Fruit fly (Drosophila melanogaster) whole organism, embryonic: Measurements from ENCODE around the gene drn.

ENCODE experiments used
- Asciz ChIP-seq: fragments of 200-800 bp; sonication (Bioruptor generic); optimal IDR thresholded peaks from 2 replicates; lab custom pipeline; 2017; ENCODE audit warnings: missing biosample characterization, mild to moderate bottlenecking, missing genetic modification characterization, missing genetic modification reagents
- Atf6 ChIP-seq: fragments of 200-800 bp; sonication (Bioruptor generic); IDR thresholded peaks from 2 replicates; pipeline ENCODE4 v1.3.6; 2022; ENCODE audit warnings: missing biosample characterization, missing genetic modification characterization
- B-H2 ChIP-seq: fragments of 200-800 bp; sonication (Bioruptor generic); optimal IDR thresholded peaks from 2 replicates; lab custom pipeline; 2018; ENCODE audit warnings: missing biosample characterization, mild to moderate bottlenecking, missing genetic modification characterization
- CG10209 ChIP-seq: fragments of 200-800 bp; sonication (Bioruptor generic); optimal IDR thresholded peaks from 3 replicates; lab custom pipeline; 2017; ENCODE audit warnings: missing biosample characterization, mild to moderate bottlenecking, missing genetic modification characterization, missing genetic modification reagents
- CG10267 ChIP-seq: fragments of 200-800 bp; sonication (Bioruptor generic); optimal IDR thresholded peaks from 2 replicates; lab custom pipeline; 2018; ENCODE audit warnings: missing biosample characterization, mild to moderate bottlenecking, missing genetic modification characterization, moderate library complexity
- CG11085 ChIP-seq: fragments of 200-800 bp; sonication (Bioruptor generic); IDR thresholded peaks from 2 replicates; pipeline ENCODE4 v1.3.6; 2022; ENCODE audit warnings: missing biosample characterization, missing genetic modification characterization
- CG12104 ChIP-seq: fragments of 200-800 bp; sonication (Bioruptor generic); optimal IDR thresholded peaks from 3 replicates; lab custom pipeline; 2016; ENCODE audit warnings: missing biosample characterization, missing genetic modification characterization
- CG12659 ChIP-seq: fragments of 200-800 bp; sonication (Bioruptor generic); optimal IDR thresholded peaks from 3 replicates; lab custom pipeline; 2017; ENCODE audit warnings: mild to moderate bottlenecking, missing biosample characterization, missing genetic modification reagents, missing genetic modification characterization
- CG13775 ChIP-seq: fragments of 200-800 bp; sonication (Bioruptor generic); optimal IDR thresholded peaks from 3 replicates; lab custom pipeline; 2017; ENCODE audit warnings: missing biosample characterization, mild to moderate bottlenecking, missing genetic modification characterization
- CG15514 ChIP-seq: fragments of 200-800 bp; sonication (Bioruptor generic); optimal IDR thresholded peaks from 3 replicates; lab custom pipeline; 2017; ENCODE audit warnings: missing biosample characterization, missing genetic modification characterization, mild to moderate bottlenecking, moderate library complexity, missing genetic modification reagents
- CG16815 ChIP-seq: fragments of 200-800 bp; sonication (Bioruptor generic); optimal IDR thresholded peaks from 3 replicates; lab custom pipeline; 2017; ENCODE audit warnings: missing biosample characterization, mild to moderate bottlenecking, missing genetic modification characterization
- CG16863 ChIP-seq: fragments of 200-800 bp; sonication (Bioruptor generic); optimal IDR thresholded peaks from 3 replicates; lab custom pipeline; 2016; ENCODE audit warnings: missing biosample characterization, missing genetic modification characterization
- CG17802 ChIP-seq: fragments of 200-800 bp; sonication (Bioruptor generic); optimal IDR thresholded peaks from 2 replicates; lab custom pipeline; 2018; ENCODE audit warnings: missing biosample characterization, mild to moderate bottlenecking, missing genetic modification characterization, moderate library complexity
- CG18262 ChIP-seq: fragments of 200-800 bp; optimal IDR thresholded peaks from 3 replicates; lab custom pipeline; 2019; ENCODE audit warnings: missing biosample characterization, mild to moderate bottlenecking, missing genetic modification characterization, moderate library complexity
- CG18599 ChIP-seq: fragments of 200-800 bp; sonication (Bioruptor generic); optimal IDR thresholded peaks from 3 replicates; lab custom pipeline; 2017; ENCODE audit warnings: missing biosample characterization, missing genetic modification characterization, mild to moderate bottlenecking, moderate library complexity, missing genetic modification reagents
- CG32532 ChIP-seq: fragments of 200-800 bp; sonication (Bioruptor generic); IDR thresholded peaks from 2 replicates; pipeline ENCODE4 v1.3.6; 2022; ENCODE audit warnings: missing biosample characterization, missing genetic modification characterization
- CG4328 ChIP-seq: fragments of 200-800 bp; sonication (Bioruptor generic); optimal IDR thresholded peaks from 3 replicates; lab custom pipeline; 2017; ENCODE audit warnings: missing biosample characterization, missing genetic modification reagents, missing genetic modification characterization
- CG4424 ChIP-seq: fragments of 200-800 bp; sonication (Bioruptor generic); optimal IDR thresholded peaks from 3 replicates; lab custom pipeline; 2016; ENCODE audit warnings: missing biosample characterization, missing genetic modification characterization
- CG5245 ChIP-seq: fragments of 200-800 bp; sonication (Bioruptor generic); optimal IDR thresholded peaks from 3 replicates; lab custom pipeline; 2016; ENCODE audit warnings: missing biosample characterization, missing genetic modification characterization
- CG8281 ChIP-seq: fragments of 200-800 bp; sonication (Bioruptor generic); optimal IDR thresholded peaks from 2 replicates; lab custom pipeline; 2018; ENCODE audit warnings: missing biosample characterization, mild to moderate bottlenecking, missing genetic modification characterization, moderate library complexity
- CG8944 ChIP-seq: fragments of 200-800 bp; sonication (Bioruptor generic); optimal IDR thresholded peaks from 3 replicates; lab custom pipeline; 2016; ENCODE audit warnings: missing biosample characterization, missing genetic modification characterization
- Gug ChIP-seq: fragments of 200-800 bp; sonication (Bioruptor generic); IDR thresholded peaks from 4 replicates; pipeline ENCODE4 v1.3.6; 2022; ENCODE audit warnings: missing biosample characterization, missing genetic modification characterization
- HLH3B ChIP-seq: fragments of 200-800 bp; sonication (Bioruptor generic); IDR thresholded peaks from 2 replicates; pipeline ENCODE4 v1.3.6; 2022; ENCODE audit warnings: missing biosample characterization, missing genetic modification characterization
- HmgZ ChIP-seq: fragments of 200-800 bp; sonication (Bioruptor generic); optimal IDR thresholded peaks from 2 replicates; lab custom pipeline; 2018; ENCODE audit warnings: missing biosample characterization, mild to moderate bottlenecking, missing genetic modification characterization
- Hmr ChIP-seq: fragments of 200-800 bp; sonication (Bioruptor generic); optimal IDR thresholded peaks from 3 replicates; lab custom pipeline; 2017; ENCODE audit warnings: mild to moderate bottlenecking, missing biosample characterization, missing genetic modification reagents, missing genetic modification characterization
- Kr ChIP-seq: fragments of 200-800 bp; sonication (Bioruptor generic); optimal IDR thresholded peaks from 2 replicates; lab custom pipeline; 2017; ENCODE audit warnings: missing biosample characterization, mild to moderate bottlenecking, missing genetic modification characterization
- NC2β ChIP-seq: fragments of 200-800 bp; sonication (Bioruptor generic); optimal IDR thresholded peaks from 2 replicates; lab custom pipeline; 2016; ENCODE audit warnings: missing biosample characterization, missing genetic modification characterization
- NfI ChIP-seq: fragments of 200-800 bp; sonication (Bioruptor generic); optimal IDR thresholded peaks from 3 replicates; lab custom pipeline; 2018; ENCODE audit warnings: missing biosample characterization, mild to moderate bottlenecking, missing genetic modification characterization, moderate library complexity
- Sox100B ChIP-seq: fragments of 200-800 bp; sonication (Bioruptor generic); optimal IDR thresholded peaks from 3 replicates; lab custom pipeline; 2018; ENCODE audit warnings: missing biosample characterization, mild to moderate bottlenecking, missing genetic modification characterization
- ato ChIP-seq: fragments of 200-800 bp; sonication (Bioruptor generic); IDR thresholded peaks from 2 replicates; pipeline ENCODE4 v1.3.6; 2022; ENCODE audit warnings: missing biosample characterization, missing genetic modification characterization; ENCODE audit not compliant: partially characterized antibody
- bbx ChIP-seq: fragments of 200-800 bp; sonication (Bioruptor generic); IDR thresholded peaks from 2 replicates; pipeline ENCODE4 v1.3.6; 2022; ENCODE audit warnings: missing biosample characterization, missing genetic modification characterization; ENCODE audit not compliant: partially characterized antibody
- crol ChIP-seq: fragments of 200-800 bp; sonication (Bioruptor generic); IDR thresholded peaks from 2 replicates; pipeline ENCODE4 v1.3.6; 2022; ENCODE audit warnings: missing biosample characterization, missing genetic modification characterization
- eve ChIP-seq, 2 experiments: fragments of >200 bp; optimal IDR thresholded peaks; 2 replicates each; lab custom pipeline; 2017; ENCODE audit warnings: missing biosample characterization in 2 of 2, missing genetic modification characterization in 2 of 2
- ewg ChIP-seq: fragments of 200-800 bp; sonication (Bioruptor generic); optimal IDR thresholded peaks from 3 replicates; lab custom pipeline; 2017; ENCODE audit warnings: mild to moderate bottlenecking, missing biosample characterization, missing genetic modification reagents, missing genetic modification characterization
- exex ChIP-seq: fragments of 200-800 bp; sonication (Bioruptor generic); optimal IDR thresholded peaks from 4 replicates; lab custom pipeline; 2018; ENCODE audit warnings: missing biosample characterization, mild to moderate bottlenecking, missing genetic modification characterization, moderate library complexity
- ftz-f1 ChIP-seq: fragments of 200-800 bp; sonication (Bioruptor generic); optimal IDR thresholded peaks from 2 replicates; lab custom pipeline; 2016; ENCODE audit warnings: missing biosample characterization, missing genetic modification characterization
- jing ChIP-seq: fragments of 200-800 bp; sonication (Bioruptor generic); optimal IDR thresholded peaks from 2 replicates; lab custom pipeline; 2018; ENCODE audit warnings: missing biosample characterization, mild to moderate bottlenecking, missing genetic modification characterization
- kay ChIP-seq: fragments of 200-800 bp; sonication (Bioruptor generic); optimal IDR thresholded peaks from 2 replicates; lab custom pipeline; 2016; ENCODE audit warnings: missing biosample characterization, missing genetic modification characterization
- klu ChIP-seq: fragments of 200-800 bp; sonication (Bioruptor generic); IDR thresholded peaks from 2 replicates; pipeline ENCODE4 v1.3.6; 2022; ENCODE audit warnings: missing biosample characterization, missing genetic modification characterization
- kni ChIP-seq: fragments of 200-800 bp; sonication (Bioruptor generic); optimal IDR thresholded peaks from 3 replicates; lab custom pipeline; 2017; ENCODE audit warnings: mild to moderate bottlenecking, missing biosample characterization, missing genetic modification reagents, missing genetic modification characterization
- pan ChIP-seq, 4 experiments: fragments of >200 bp in 3 of 4; fragments of 200-800 bp in 1 of 4; sonication (Bioruptor generic) in 1 of 4; optimal IDR thresholded peaks in 3 of 4; IDR thresholded peaks in 1 of 4; 2 replicates each; pipeline versions ENCODE4 v1.3.6 to Lab custom; 2017 to 2022; ENCODE audit warnings: missing biosample characterization in 2 of 4, missing genetic modification characterization in 2 of 4, mixed read lengths in 1 of 4
- row ChIP-seq: fragments of 200-800 bp; sonication (Bioruptor generic); IDR thresholded peaks from 3 replicates; pipeline ENCODE4 v1.3.6; 2022; ENCODE audit warnings: missing biosample characterization, missing genetic modification characterization
- sna ChIP-seq: fragments of 200-800 bp; sonication (Bioruptor generic); IDR thresholded peaks from 2 replicates; pipeline ENCODE4 v1.3.6; 2022; ENCODE audit warnings: missing biosample characterization, missing genetic modification characterization; ENCODE audit not compliant: partially characterized antibody
- sug ChIP-seq: fragments of 200-800 bp; optimal IDR thresholded peaks from 2 replicates; lab custom pipeline; 2019; ENCODE audit warnings: missing biosample characterization, mild to moderate bottlenecking, missing genetic modification characterization, moderate library complexity
- tup ChIP-seq: fragments of 200-800 bp; sonication (Bioruptor generic); optimal IDR thresholded peaks from 2 replicates; lab custom pipeline; 2016; ENCODE audit warnings: missing biosample characterization, mild to moderate bottlenecking, missing genetic modification characterization, moderate library complexity
- zen ChIP-seq: fragments of 200-800 bp; sonication (Bioruptor generic); optimal IDR thresholded peaks from 3 replicates; lab custom pipeline; 2018; ENCODE audit warnings: missing biosample characterization, mild to moderate bottlenecking, missing genetic modification characterization, moderate library complexity

drn gene

DNA sequence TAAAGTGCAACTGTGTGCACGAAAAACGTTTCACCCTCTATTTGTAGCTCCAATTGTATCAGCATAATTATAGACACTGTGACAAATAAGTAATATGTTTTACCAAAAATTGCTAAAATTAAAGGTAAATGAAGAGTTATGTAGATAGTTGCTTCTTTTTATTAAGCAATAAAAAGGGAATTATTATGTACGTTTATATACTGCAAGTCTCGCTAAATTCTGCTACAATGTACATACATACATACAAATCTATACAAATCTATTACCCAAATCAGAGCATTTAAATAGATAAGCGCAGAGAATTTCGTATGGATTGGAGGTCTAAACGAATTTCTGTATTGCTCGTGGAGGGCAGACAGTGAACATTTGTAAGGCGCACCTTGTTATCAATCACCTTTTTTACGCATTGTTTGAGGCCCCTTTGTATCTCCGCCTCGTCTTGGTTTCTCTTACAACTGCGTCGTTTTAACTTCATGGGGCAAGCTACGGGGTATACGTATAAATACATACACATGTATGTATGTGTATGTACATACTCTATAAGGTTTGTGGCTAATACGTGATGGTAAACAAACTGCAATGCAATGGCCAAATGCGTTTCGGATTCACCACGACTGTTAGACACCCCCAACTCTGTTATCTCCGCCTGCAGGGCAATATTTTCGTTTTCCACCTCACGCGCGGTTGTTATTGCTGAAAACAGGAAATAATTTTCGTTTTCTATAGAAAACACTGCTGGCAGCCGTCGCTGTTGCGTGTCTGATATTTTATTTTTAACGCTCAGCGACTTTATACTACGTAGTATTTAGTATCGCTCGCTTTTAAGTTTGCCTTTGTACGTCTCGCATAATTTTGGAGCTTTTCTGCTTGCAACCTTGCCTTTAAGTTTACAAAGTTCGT is 590 bp upstream of the drn start (continued):
- TF ChIP-seq CG10209 (GFP tag; lab: Kevin White, UChicago) (peak; percentile 69), HmgZ (tag; lab: Kevin White, UChicago) (peak; percentile 7), Sox100B (GFP tag; lab: Kevin White, UChicago) (peak; percentile 78), zen (tag; lab: Kevin White, UChicago) (peak; percentile 59), klu (GFP tag; lab: Robert Waterston, UW) (no peak), jing (peak; percentile 33), sug (tag; lab: Kevin White, UChicago) (peak; percentile 70), CG15514 (GFP tag; lab: Kevin White, UChicago) (peak; percentile 1), NC2β (GFP tag; lab: Kevin White, UChicago) (peak; percentile 55), ftz-f1 (peak; percentile 47), CG18599 (GFP tag; lab: Kevin White, UChicago) (peak; percentile 44), Gug (GFP tag; lab: Robert Waterston, UW) (no peak; the same call in 3 of the 4 replicates), crol (peak; percentile 69), CG12659 (GFP tag; lab: Kevin White, UChicago) (peak; percentile 42), kni (GFP tag; lab: Kevin White, UChicago) (peak; percentile 90), CG5245 (peak; percentile 8), HLH3B (peak; percentile 56), Kr (GFP tag; lab: Kevin White, UChicago) (peak; percentile 15), CG32532 (peak; percentile 34; the same call in 1 of the 2 replicates), Atf6 (peak; percentile 15; the same call in 1 of the 2 replicates), exex (tag; lab: Kevin White, UChicago) (peak; percentile 46), CG16815 (GFP tag; lab: Kevin White, UChicago) (peak; percentile 44), B-H2 (GFP tag; lab: Kevin White, UChicago) (no peak), CG18262 (tag; lab: Kevin White, UChicago) (peak; percentile 88), CG4424 (GFP tag; lab: Kevin White, UChicago) (peak; percentile 70), CG16863 (GFP tag; lab: Kevin White, UChicago) (peak; percentile 58), NfI (GFP tag; lab: Kevin White, UChicago) (peak; percentile 26), eve (GFP tag; optimal IDR thresholded peaks at IDR 0.05; lab: Kevin White, UChicago) (peak in 1 of 2 experiments; percentile 90), CG8944 (no peak), CG17802 (tag; lab: Kevin White, UChicago) (peak; percentile 21), pan (optimal IDR thresholded peaks at IDR 0.05; lab: Kevin White, UChicago) (no peak), pan (GFP tag; optimal IDR thresholded peaks at IDR 0.05 in 1 of 2, IDR thresholded peaks at IDR 0.05 in 1 of 2) (peak in 1 of 2 experiments; percentile 73), tup (peak; percentile 44), CG8281 (tag; lab: Kevin White, UChicago) (peak; percentile 36), CG13775 (GFP tag; lab: Kevin White, UChicago) (peak; percentile 57), ewg (peak; percentile 56), sna (GFP tag; lab: Robert Waterston, UW) (no peak), CG11085 (GFP tag; lab: Robert Waterston, UW) (no peak), CG4328 (GFP tag; lab: Kevin White, UChicago) (peak; percentile 5), bbx (GFP tag; lab: Robert Waterston, UW) (peak; percentile 40; the same call in 1 of the 2 replicates), Hmr (GFP tag; lab: Kevin White, UChicago) (peak; percentile 37), CG10267 (tag; lab: Kevin White, UChicago) (peak; percentile 69), CG12104 (GFP tag; lab: Kevin White, UChicago) (peak; percentile 43), Asciz (GFP tag; lab: Kevin White, UChicago) (peak; percentile 77), kay (GFP tag; lab: Kevin White, UChicago) (peak; percentile 2), ato (GFP tag; lab: Robert Waterston, UW) (no peak), row (GFP tag; lab: Robert Waterston, UW) (peak; percentile 55)
